Fruit fly (Drosophila melanogaster) whole organism, prepupa: Measurements from ENCODE around the gene CG34428.

Source experiments
- CG16779 ChIP-seq: fragments of 200-800 bp; sonication (Bioruptor generic); optimal IDR thresholded peaks from 3 replicates; lab custom pipeline; 2017; ENCODE audit warnings: missing biosample characterization, mild to moderate bottlenecking, missing genetic modification characterization
- CG3032 ChIP-seq: fragments of 200-800 bp; optimal IDR thresholded peaks from 2 replicates; lab custom pipeline; 2019; ENCODE audit warnings: missing biosample characterization, mild to moderate bottlenecking, missing genetic modification characterization, moderate library complexity
- CG31627 ChIP-seq: fragments of 200-800 bp; sonication (Bioruptor generic); optimal IDR thresholded peaks from 3 replicates; lab custom pipeline; 2016; ENCODE audit warnings: missing biosample characterization, missing genetic modification characterization
- CG34406 ChIP-seq: fragments of 200-800 bp; sonication (Bioruptor generic); optimal IDR thresholded peaks from 3 replicates; lab custom pipeline; 2016; ENCODE audit warnings: missing biosample characterization, missing genetic modification characterization
- CG4318 ChIP-seq: fragments of 200-800 bp; sonication (Bioruptor generic); optimal IDR thresholded peaks from 3 replicates; lab custom pipeline; 2017; ENCODE audit warnings: missing biosample characterization, mild to moderate bottlenecking, missing genetic modification characterization
- CG8632 ChIP-seq: fragments of 200-800 bp; sonication (Bioruptor generic); optimal IDR thresholded peaks from 3 replicates; lab custom pipeline; 2016; ENCODE audit warnings: missing biosample characterization, missing genetic modification characterization
- Eip93F ChIP-seq: fragments of 200-800 bp; sonication (Bioruptor generic); optimal IDR thresholded peaks from 2 replicates; lab custom pipeline; 2016; ENCODE audit warnings: missing biosample characterization, mild to moderate bottlenecking, missing genetic modification characterization
- Hr38 ChIP-seq: sonication (Bioruptor generic); optimal IDR thresholded peaks from 2 replicates; lab custom pipeline; 2016; ENCODE audit warnings: missing biosample characterization, missing genetic modification characterization
- dsx ChIP-seq: fragments of 200-800 bp; optimal IDR thresholded peaks from 3 replicates; lab custom pipeline; 2019; ENCODE audit warnings: missing biosample characterization, mild to moderate bottlenecking, missing genetic modification characterization, moderate library complexity; ENCODE audit not compliant: poor library complexity, severe bottlenecking
- eg ChIP-seq: fragments of 200-800 bp; sonication (Bioruptor generic); IDR thresholded peaks from 3 replicates; pipeline ENCODE4 v1.3.6; 2022; ENCODE audit warnings: missing biosample characterization, missing genetic modification characterization
- fd59A ChIP-seq: fragments of 200-800 bp; sonication (Bioruptor generic); optimal IDR thresholded peaks from 2 replicates; lab custom pipeline; 2017; ENCODE audit warnings: missing biosample characterization, mild to moderate bottlenecking, missing genetic modification characterization, missing genetic modification reagents
- lz ChIP-seq: fragments of 200-800 bp; sonication (Bioruptor generic); optimal IDR thresholded peaks from 3 replicates; lab custom pipeline; 2016; ENCODE audit warnings: missing biosample characterization, missing genetic modification characterization
- net ChIP-seq: fragments of 200-800 bp; sonication (Bioruptor generic); optimal IDR thresholded peaks from 3 replicates; lab custom pipeline; 2016; ENCODE audit warnings: missing biosample characterization, missing genetic modification characterization
- vri ChIP-seq: fragments of 200-800 bp; sonication (Bioruptor generic); optimal IDR thresholded peaks from 3 replicates; lab custom pipeline; 2016; ENCODE audit warnings: missing biosample characterization, mild to moderate bottlenecking, missing genetic modification characterization

DNA sequence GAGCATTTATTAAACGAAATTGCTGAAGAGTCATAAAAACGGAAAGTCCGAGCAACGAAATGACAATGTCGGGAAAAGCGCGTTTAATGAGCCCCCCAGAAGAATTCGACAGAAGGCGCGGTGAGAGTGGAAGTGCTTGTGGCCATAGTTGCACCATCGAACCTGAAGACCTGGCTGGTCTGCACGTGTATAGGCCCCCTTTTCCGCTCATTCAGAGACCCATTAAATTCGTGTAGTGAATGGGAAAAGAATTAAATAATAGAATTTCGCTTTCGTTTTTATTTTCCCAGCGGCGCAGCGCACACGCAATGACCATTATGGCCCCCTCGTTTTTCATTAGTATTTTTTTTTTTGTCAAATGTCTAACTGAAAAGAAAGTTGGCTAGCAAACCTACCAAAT lies 28.2 kb upstream of the CG34428 start:
- TF ChIP-seq vri (GFP tag; lab: Kevin White, UChicago), result no peak
- no peak for TF ChIP-seq dsx (GFP tag; lab: Kevin White, UChicago)
- TF ChIP-seq net, result no peak
- no peak for TF ChIP-seq eg (GFP tag; lab: Robert Waterston, UW)
- no peak for TF ChIP-seq CG34406 (GFP tag; lab: Kevin White, UChicago)
- TF ChIP-seq CG8632, result no peak
- no peak for TF ChIP-seq CG31627
- TF ChIP-seq Eip93F (GFP tag; lab: Kevin White, UChicago), result no peak
- no peak for TF ChIP-seq lz
- no peak for TF ChIP-seq fd59A (GFP tag; lab: Kevin White, UChicago)
- TF ChIP-seq CG4318 (GFP tag; lab: Kevin White, UChicago), result no peak
- TF ChIP-seq CG16779 (tag; lab: Kevin White, UChicago), result no peak
- no peak for TF ChIP-seq CG3032 (tag; lab: Kevin White, UChicago)
- no peak for TF ChIP-seq Hr38
